Fruit fly (Drosophila melanogaster) whole organism, embryonic: ENCODE measurements around the gene MsrA.

Source experiments
- CG12942 ChIP-seq: fragments of 200-800 bp; sonication (Bioruptor generic); optimal IDR thresholded peaks from 3 replicates; lab custom pipeline; 2016; ENCODE audit warnings: missing biosample characterization, missing genetic modification characterization
- CG14667 ChIP-seq: fragments of 200-800 bp; sonication (Bioruptor generic); IDR thresholded peaks from 2 replicates; pipeline ENCODE4 v1.3.6; 2022; ENCODE audit warnings: missing biosample characterization, missing genetic modification characterization
- CG15011 ChIP-seq: fragments of 200-800 bp; sonication (Bioruptor generic); optimal IDR thresholded peaks from 3 replicates; lab custom pipeline; 2018; ENCODE audit warnings: missing biosample characterization, mild to moderate bottlenecking, missing genetic modification characterization
- CG15269 ChIP-seq: fragments of 200-800 bp; sonication (Bioruptor generic); optimal IDR thresholded peaks from 2 replicates; lab custom pipeline; 2018; ENCODE audit warnings: missing biosample characterization, mild to moderate bottlenecking, missing genetic modification characterization, moderate library complexity
- CG1603 ChIP-seq: fragments of 200-800 bp; sonication (Bioruptor generic); optimal IDR thresholded peaks from 2 replicates; lab custom pipeline; 2019; ENCODE audit warnings: missing biosample characterization, mild to moderate bottlenecking, missing genetic modification characterization, moderate library complexity
- CG17359 ChIP-seq: fragments of 200-800 bp; sonication (Bioruptor generic); optimal IDR thresholded peaks from 3 replicates; lab custom pipeline; 2018; ENCODE audit warnings: missing biosample characterization, mild to moderate bottlenecking, missing genetic modification characterization, moderate library complexity
- CG2116 ChIP-seq: fragments of 200-800 bp; sonication (Bioruptor generic); optimal IDR thresholded peaks from 3 replicates; lab custom pipeline; 2018; ENCODE audit warnings: missing biosample characterization, mild to moderate bottlenecking, missing genetic modification characterization
- CG2129 ChIP-seq: fragments of 200-800 bp; sonication (Bioruptor generic); IDR thresholded peaks from 2 replicates; pipeline ENCODE4 v1.3.6; 2022; ENCODE audit warnings: missing biosample characterization, missing genetic modification characterization; ENCODE audit not compliant: partially characterized antibody
- CG2202 ChIP-seq: fragments of 200-800 bp; sonication (Bioruptor generic); optimal IDR thresholded peaks from 2 replicates; lab custom pipeline; 2018; ENCODE audit warnings: missing biosample characterization, mild to moderate bottlenecking, missing genetic modification characterization
- CG2889 ChIP-seq: fragments of 200-800 bp; sonication (Bioruptor generic); IDR thresholded peaks from 3 replicates; pipeline ENCODE4 v1.3.6; 2022; ENCODE audit warnings: missing biosample characterization, missing genetic modification characterization
- CG4328 ChIP-seq: fragments of 200-800 bp; sonication (Bioruptor generic); optimal IDR thresholded peaks from 3 replicates; lab custom pipeline; 2017; ENCODE audit warnings: missing biosample characterization, missing genetic modification reagents, missing genetic modification characterization
- CG6689 ChIP-seq: fragments of 200-800 bp; sonication (Bioruptor generic); IDR thresholded peaks from 2 replicates; pipeline ENCODE4 v1.3.6; 2022; ENCODE audit warnings: missing biosample characterization, missing genetic modification characterization
- CG6854 ChIP-seq: fragments of 200-800 bp; sonication (Bioruptor generic); optimal IDR thresholded peaks from 3 replicates; lab custom pipeline; 2017; ENCODE audit warnings: missing biosample characterization, mild to moderate bottlenecking, missing genetic modification characterization
- CG7271 ChIP-seq: fragments of 200-800 bp; sonication (Bioruptor generic); optimal IDR thresholded peaks from 2 replicates; lab custom pipeline; 2018; ENCODE audit warnings: missing biosample characterization, mild to moderate bottlenecking, missing genetic modification characterization, moderate library complexity
- D ChIP-seq, 2 experiments: fragments of 200-800 bp in 1 of 2; fragments of >200 bp in 1 of 2; sonication (Bioruptor generic) in 1 of 2; optimal IDR thresholded peaks; 2 replicates in 1 of 2; 3 replicates in 1 of 2; lab custom pipeline; 2017; ENCODE audit warnings: mild to moderate bottlenecking in 1 of 2, missing biosample characterization in 1 of 2, missing genetic modification characterization in 1 of 2, missing genetic modification reagents in 1 of 2
- Max ChIP-seq: fragments of 200-800 bp; sonication (Bioruptor generic); optimal IDR thresholded peaks from 2 replicates; lab custom pipeline; 2016; ENCODE audit warnings: missing biosample characterization, mild to moderate bottlenecking, missing genetic modification characterization
- NFAT ChIP-seq: fragments of 200-800 bp; sonication (Bioruptor generic); IDR thresholded peaks from 2 replicates; pipeline ENCODE4 v1.3.6; 2022; ENCODE audit warnings: missing biosample characterization, missing genetic modification characterization
- Pdp1 ChIP-seq, 2 experiments: fragments of 200-800 bp; sonication (Bioruptor generic); optimal IDR thresholded peaks; 3 replicates each; lab custom pipeline; 2016; ENCODE audit warnings: missing biosample characterization in 2 of 2, missing genetic modification characterization in 2 of 2, mild to moderate bottlenecking in 1 of 2, moderate library complexity in 1 of 2
- Stat92E ChIP-seq, 3 experiments: fragments of >200 bp in 2 of 3; fragments of 200-800 bp in 1 of 3; sonication (Bioruptor generic) in 1 of 3; optimal IDR thresholded peaks; 2 replicates each; lab custom pipeline; 2017 to 2019; ENCODE audit warnings: missing biosample characterization in 3 of 3, missing genetic modification characterization in 3 of 3, mild to moderate bottlenecking in 1 of 3, moderate library complexity in 1 of 3
- abd-A ChIP-seq: fragments of 200-800 bp; sonication (Bioruptor generic); optimal IDR thresholded peaks from 3 replicates; lab custom pipeline; 2019; ENCODE audit warnings: missing biosample characterization, mild to moderate bottlenecking, missing genetic modification characterization, moderate library complexity
- ara ChIP-seq: fragments of 200-800 bp; sonication (Bioruptor generic); IDR thresholded peaks from 2 replicates; pipeline ENCODE4 v1.3.6; 2022; ENCODE audit warnings: missing biosample characterization, missing genetic modification characterization
- cad ChIP-seq: fragments of >200 bp; optimal IDR thresholded peaks from 2 replicates; lab custom pipeline; 2017; ENCODE audit warnings: missing biosample characterization, missing genetic modification characterization
- chinmo ChIP-seq: fragments of 200-800 bp; sonication (Bioruptor generic); IDR thresholded peaks from 4 replicates; pipeline ENCODE4 v1.3.6; 2022; ENCODE audit warnings: missing biosample characterization, missing genetic modification characterization; ENCODE audit not compliant: partially characterized antibody
- crol ChIP-seq: fragments of 200-800 bp; sonication (Bioruptor generic); IDR thresholded peaks from 2 replicates; pipeline ENCODE4 v1.3.6; 2022; ENCODE audit warnings: missing biosample characterization, missing genetic modification characterization
- cwo ChIP-seq: fragments of 200-800 bp; sonication (Bioruptor generic); optimal IDR thresholded peaks from 3 replicates; lab custom pipeline; 2017; ENCODE audit warnings: missing biosample characterization, missing genetic modification characterization, mild to moderate bottlenecking, moderate library complexity, missing genetic modification reagents
- danr ChIP-seq: fragments of 200-800 bp; sonication (Bioruptor generic); IDR thresholded peaks from 2 replicates; pipeline ENCODE4 v1.3.6; 2022; ENCODE audit warnings: missing biosample characterization, missing genetic modification characterization
- en ChIP-seq: fragments of 200-800 bp; sonication (Bioruptor generic); optimal IDR thresholded peaks from 2 replicates; lab custom pipeline; 2016; ENCODE audit warnings: missing biosample characterization, missing genetic modification characterization
- eyg ChIP-seq: fragments of 200-800 bp; sonication (Bioruptor generic); optimal IDR thresholded peaks from 3 replicates; lab custom pipeline; 2016; ENCODE audit warnings: missing biosample characterization, missing genetic modification characterization
- h ChIP-seq: fragments of >200 bp; optimal IDR thresholded peaks from 2 replicates; lab custom pipeline; 2017
- inv ChIP-seq: fragments of 200-800 bp; sonication (Bioruptor generic); IDR thresholded peaks from 2 replicates; pipeline ENCODE4 v1.3.6; 2022; ENCODE audit warnings: missing biosample characterization, missing genetic modification characterization; ENCODE audit not compliant: partially characterized antibody
- kah ChIP-seq: fragments of 200-800 bp; sonication (Bioruptor generic); optimal IDR thresholded peaks from 2 replicates; lab custom pipeline; 2018; ENCODE audit warnings: missing biosample characterization, mild to moderate bottlenecking, missing genetic modification characterization
- kni ChIP-seq: fragments of 200-800 bp; sonication (Bioruptor generic); optimal IDR thresholded peaks from 3 replicates; lab custom pipeline; 2017; ENCODE audit warnings: mild to moderate bottlenecking, missing biosample characterization, missing genetic modification reagents, missing genetic modification characterization
- lbe ChIP-seq: fragments of 200-800 bp; sonication (Bioruptor generic); optimal IDR thresholded peaks from 2 replicates; lab custom pipeline; 2016; ENCODE audit warnings: missing biosample characterization, mild to moderate bottlenecking, missing genetic modification characterization
- maf-S ChIP-seq: fragments of 200-800 bp; sonication (Bioruptor generic); optimal IDR thresholded peaks from 2 replicates; lab custom pipeline; 2016; ENCODE audit warnings: missing biosample characterization, missing genetic modification characterization
- mld ChIP-seq: fragments of 200-800 bp; sonication (Bioruptor generic); IDR thresholded peaks from 3 replicates; pipeline ENCODE4 v1.3.6; 2022; ENCODE audit warnings: missing biosample characterization, missing genetic modification characterization; ENCODE audit not compliant: partially characterized antibody
- nmo ChIP-seq: fragments of 200-800 bp; sonication (Bioruptor generic); optimal IDR thresholded peaks from 2 replicates; lab custom pipeline; 2018; ENCODE audit warnings: missing biosample characterization, mild to moderate bottlenecking, missing genetic modification characterization, moderate library complexity
- pfk ChIP-seq: fragments of 200-800 bp; sonication (Bioruptor generic); optimal IDR thresholded peaks from 2 replicates; lab custom pipeline; 2018; ENCODE audit warnings: missing biosample characterization, mild to moderate bottlenecking, missing genetic modification characterization, moderate library complexity
- pita ChIP-seq: fragments of 200-800 bp; sonication (Bioruptor generic); optimal IDR thresholded peaks from 2 replicates; lab custom pipeline; 2017; ENCODE audit warnings: missing biosample characterization, mild to moderate bottlenecking, missing genetic modification characterization
- pros ChIP-seq: fragments of 200-800 bp; sonication (Bioruptor generic); optimal IDR thresholded peaks from 3 replicates; lab custom pipeline; 2019; ENCODE audit warnings: missing biosample characterization, mild to moderate bottlenecking, missing genetic modification characterization, moderate library complexity
- rib ChIP-seq: fragments of 200-800 bp; sonication (Bioruptor generic); IDR thresholded peaks from 2 replicates; pipeline ENCODE4 v1.3.6; 2022; ENCODE audit warnings: missing biosample characterization, missing genetic modification characterization
- sens ChIP-seq: fragments of 200-800 bp; sonication (Bioruptor generic); peaks from one replicate; lab custom pipeline; 2016; ENCODE audit warnings: missing biosample characterization, missing genetic modification characterization
- sqz ChIP-seq: fragments of 200-800 bp; sonication (Bioruptor generic); optimal IDR thresholded peaks from 3 replicates; lab custom pipeline; 2018; ENCODE audit warnings: missing biosample characterization, mild to moderate bottlenecking, missing genetic modification characterization
- stwl ChIP-seq: fragments of 200-800 bp; sonication (Bioruptor generic); optimal IDR thresholded peaks from 3 replicates; lab custom pipeline; 2018; ENCODE audit warnings: missing biosample characterization, mild to moderate bottlenecking, missing genetic modification characterization, moderate library complexity
- vvl ChIP-seq: fragments of 200-800 bp; sonication (Bioruptor generic); IDR thresholded peaks from 2 replicates; pipeline ENCODE4 v1.3.6; 2022; ENCODE audit warnings: missing biosample characterization, missing genetic modification characterization
- wdn ChIP-seq: fragments of 200-800 bp; sonication (Bioruptor generic); IDR thresholded peaks from 2 replicates; pipeline ENCODE4 v1.3.6; 2022; ENCODE audit warnings: missing biosample characterization, missing genetic modification characterization
- z ChIP-seq: fragments of 200-800 bp; sonication (Bioruptor generic); IDR thresholded peaks from 3 replicates; pipeline ENCODE4 v1.3.6; 2022; ENCODE audit warnings: missing biosample characterization, missing genetic modification characterization

MsrA gene

dm6 chr3L:15543049-15543448 lies 32.2 kb downstream of the MsrA start:
- TF ChIP-seq pfk (GFP tag; lab: Kevin White, UChicago) (no peak), eyg (no peak), CG2889 (GFP tag; lab: Robert Waterston, UW) (no peak), stwl (tag; lab: Kevin White, UChicago) (no peak), kah (GFP tag; lab: Kevin White, UChicago) (no peak), wdn (no peak), NFAT (GFP tag; lab: Robert Waterston, UW) (no peak), CG14667 (no peak), CG6854 (GFP tag; lab: Kevin White, UChicago) (no peak), h (no peak)

- no peak for TF ChIP-seq rib (GFP tag; lab: Robert Waterston, UW)
- TF ChIP-seq sqz (GFP tag; lab: Kevin White, UChicago): peak; percentile 62
- TF ChIP-seq cwo (GFP tag; lab: Kevin White, UChicago): peak; percentile 62
- peak; percentile 55 for TF ChIP-seq abd-A (tag; lab: Kevin White, UChicago)
- peak; percentile 91 for TF ChIP-seq vvl (GFP tag; lab: Robert Waterston, UW)
- no peak for TF ChIP-seq maf-S (GFP tag; lab: Kevin White, UChicago)
- TF ChIP-seq Pdp1 (GFP tag; optimal IDR thresholded peaks at IDR 0.05; lab: Kevin White, UChicago): peak in 1 of 2 experiments; percentile 76
- peak; percentile 93 for TF ChIP-seq pros
- TF ChIP-seq CG2116: no peak
- 0 out of 4 replicates have a peak, but pooled peaks have one; percentile 5 for TF ChIP-seq chinmo
- peak; percentile 16 for TF ChIP-seq sens (GFP tag; lab: Kevin White, UChicago)
- TF ChIP-seq kni (GFP tag; lab: Kevin White, UChicago): peak; percentile 10
Observed at dm6 chr3L:15543467-15543866, 32.6 kb downstream of the MsrA start.

- TF ChIP-seq inv: no peak
- TF ChIP-seq z (GFP tag; lab: Robert Waterston, UW): no peak
- no peak for TF ChIP-seq lbe
- no peak for TF ChIP-seq mld (GFP tag; lab: Robert Waterston, UW)
- TF ChIP-seq CG17359 (tag; lab: Kevin White, UChicago): no peak
- peak; percentile 17 for TF ChIP-seq kni (GFP tag; lab: Kevin White, UChicago)
- peak in 1 of 3 experiments; percentile 24 for TF ChIP-seq Stat92E (GFP tag; optimal IDR thresholded peaks at IDR 0.05; lab: Kevin White, UChicago)
- no peak for TF ChIP-seq nmo (GFP tag; lab: Kevin White, UChicago)
- TF ChIP-seq CG4328: no peak
- no peak for TF ChIP-seq cad (GFP tag; lab: Kevin White, UChicago)
- TF ChIP-seq D (optimal IDR thresholded peaks at IDR 0.05; lab: Kevin White, UChicago): no peak
- peak; percentile 33 for TF ChIP-seq D (GFP tag; optimal IDR thresholded peaks at IDR 0.05; lab: Kevin White, UChicago)
- TF ChIP-seq CG12942: no peak
- TF ChIP-seq en: no peak
- no peak for TF ChIP-seq CG6689 (GFP tag; lab: Robert Waterston, UW)
- no peak for TF ChIP-seq danr (GFP tag; lab: Robert Waterston, UW)
- no peak for TF ChIP-seq Max (GFP tag; lab: Kevin White, UChicago)
- peak; percentile 19; the same call in 1 of the 2 replicates for TF ChIP-seq ara
- no peak for TF ChIP-seq CG2129
- no peak for TF ChIP-seq CG15269 (tag; lab: Kevin White, UChicago)
- TF ChIP-seq CG1603: peak; percentile 31
- no peak for TF ChIP-seq CG7271 (tag; lab: Kevin White, UChicago)
- no peak for TF ChIP-seq crol (GFP tag; lab: Robert Waterston, UW)
- no peak for TF ChIP-seq CG2202 (tag; lab: Kevin White, UChicago)
- TF ChIP-seq CG15011 (GFP tag; lab: Kevin White, UChicago): no peak
- TF ChIP-seq pita (GFP tag; lab: Kevin White, UChicago): no peak
Observed at dm6 chr3L:15544455-15545415, 33.9 kb downstream of the MsrA start.
